Worm (Caenorhabditis elegans) whole organism, late embryonic: ENCODE data around the gene T19D12.1.

Experiments
- F13H6.1 ChIP-seq: sonication (generic microtip); optimal IDR thresholded peaks from 2 replicates; lab custom pipeline; 2016; ENCODE audit warnings: missing genetic modification characterization, missing compliant biosample characterization
- K09A11.1 ChIP-seq: sonication (generic microtip); optimal IDR thresholded peaks from 2 replicates; lab custom pipeline; 2017; ENCODE audit warnings: antibody characterized with exemption, mild to moderate bottlenecking, missing genetic modification characterization, missing compliant biosample characterization; ENCODE audit not compliant: insufficient read depth
- T23F11.4 ChIP-seq: fragments of 200-800 bp; sonication (Bioruptor generic); optimal IDR thresholded peaks from 2 replicates; lab custom pipeline; 2018; ENCODE audit warnings: mild to moderate bottlenecking, missing genetic modification characterization, missing compliant biosample characterization
- Y22D7AL.16 ChIP-seq: sonication (generic microtip); optimal IDR thresholded peaks from 2 replicates; lab custom pipeline; 2016; ENCODE audit warnings: missing genetic modification characterization, missing compliant biosample characterization
- ahr-1 ChIP-seq: sonication (generic microtip); optimal IDR thresholded peaks from 2 replicates; lab custom pipeline; 2016; ENCODE audit warnings: missing genetic modification characterization, missing compliant biosample characterization
- ama-1 ChIP-seq: fragments of 150-350 bp; optimal IDR thresholded peaks from 2 replicates; lab custom pipeline; 2014
- ceh-18 ChIP-seq: sonication (generic microtip); optimal IDR thresholded peaks from 2 replicates; lab custom pipeline; 2016; ENCODE audit warnings: missing genetic modification characterization, missing compliant biosample characterization
- ceh-19 ChIP-seq: fragments of 200-800 bp; sonication (Bioruptor generic); optimal IDR thresholded peaks from 2 replicates; lab custom pipeline; 2018; ENCODE audit warnings: mild to moderate bottlenecking, missing genetic modification characterization, missing compliant biosample characterization
- ceh-2 ChIP-seq: sonication (generic microtip); optimal IDR thresholded peaks from 2 replicates; lab custom pipeline; 2016; ENCODE audit warnings: missing genotype, missing genetic modification characterization, missing compliant biosample characterization
- ceh-22 ChIP-seq: sonication (generic microtip); optimal IDR thresholded peaks from 2 replicates; lab custom pipeline; 2017; ENCODE audit warnings: missing biosample characterization, missing genetic modification characterization
- ceh-30 ChIP-seq: fragments of 150-350 bp; optimal IDR thresholded peaks from 2 replicates; lab custom pipeline; 2014; ENCODE audit warnings: missing biosample characterization, missing genetic modification characterization
- ceh-31 ChIP-seq: sonication (generic microtip); optimal IDR thresholded peaks from 2 replicates; lab custom pipeline; 2016; ENCODE audit warnings: missing genetic modification characterization, missing compliant biosample characterization
- ceh-34 ChIP-seq: sonication (generic microtip); optimal IDR thresholded peaks from 2 replicates; lab custom pipeline; 2016; ENCODE audit warnings: mild to moderate bottlenecking, missing genetic modification characterization, missing compliant biosample characterization
- ceh-45 ChIP-seq: fragments of 200-800 bp; sonication (Bioruptor generic); IDR thresholded peaks from 2 replicates; pipeline ENCODE4 v1.3.6; 2022; ENCODE audit warnings: missing genetic modification reagents, missing genetic modification characterization, missing compliant biosample characterization
- ceh-48 ChIP-seq: sonication (generic microtip); optimal IDR thresholded peaks from 2 replicates; lab custom pipeline; 2016; ENCODE audit warnings: missing genetic modification characterization, inconsistent platforms, missing compliant biosample characterization
- ceh-6 ChIP-seq: fragments of 200-800 bp; sonication (Bioruptor generic); optimal IDR thresholded peaks from 2 replicates; lab custom pipeline; 2018; ENCODE audit warnings: mild to moderate bottlenecking, missing genetic modification characterization, missing compliant biosample characterization
- dmd-4 ChIP-seq: sonication (generic microtip); optimal IDR thresholded peaks from 2 replicates; lab custom pipeline; 2016; ENCODE audit warnings: borderline replicate concordance, missing genetic modification characterization, missing compliant biosample characterization
- dve-1 ChIP-seq: sonication (generic microtip); optimal IDR thresholded peaks from 2 replicates; lab custom pipeline; 2017; ENCODE audit warnings: antibody characterized with exemption, mild to moderate bottlenecking, missing genetic modification characterization, missing compliant biosample characterization
- elt-4 ChIP-seq: sonication (generic microtip); optimal IDR thresholded peaks from 2 replicates; lab custom pipeline; 2016; ENCODE audit warnings: missing genetic modification characterization, missing compliant biosample characterization
- ets-4 ChIP-seq: sonication (generic microtip); optimal IDR thresholded peaks from 2 replicates; lab custom pipeline; 2016; ENCODE audit warnings: missing genetic modification characterization, missing compliant biosample characterization
- fax-1 ChIP-seq: sonication (generic microtip); optimal IDR thresholded peaks from 2 replicates; lab custom pipeline; 2016; ENCODE audit warnings: missing genotype, missing genetic modification characterization, missing compliant biosample characterization
- fkh-6 ChIP-seq: sonication (generic microtip); optimal IDR thresholded peaks from 2 replicates; lab custom pipeline; 2016; ENCODE audit warnings: missing genetic modification characterization, missing compliant biosample characterization
- gmeb-2 ChIP-seq: sonication (generic microtip); optimal IDR thresholded peaks from 2 replicates; lab custom pipeline; 2016; ENCODE audit warnings: missing genetic modification characterization, inconsistent platforms, missing compliant biosample characterization
- hlh-13 ChIP-seq: fragments of 200-800 bp; sonication (Bioruptor generic); optimal IDR thresholded peaks from 2 replicates; lab custom pipeline; 2018; ENCODE audit warnings: mild to moderate bottlenecking, missing genetic modification characterization, missing compliant biosample characterization
- hlh-15 ChIP-seq: sonication (generic microtip); optimal IDR thresholded peaks from 2 replicates; lab custom pipeline; 2016; ENCODE audit warnings: missing genetic modification characterization, missing compliant biosample characterization
- hlh-30 ChIP-seq: sonication (generic microtip); optimal IDR thresholded peaks from 2 replicates; lab custom pipeline; 2017; ENCODE audit warnings: antibody characterized with exemption, missing genetic modification characterization, missing compliant biosample characterization; ENCODE audit not compliant: insufficient read depth
- hlh-8 ChIP-seq: sonication (generic microtip); optimal IDR thresholded peaks from 2 replicates; lab custom pipeline; 2016; ENCODE audit warnings: missing genotype, missing genetic modification characterization, missing compliant biosample characterization
- lim-6 ChIP-seq: sonication (generic microtip); optimal IDR thresholded peaks from 2 replicates; lab custom pipeline; 2016; ENCODE audit warnings: missing genetic modification characterization, missing compliant biosample characterization
- lin-11 ChIP-seq: fragments of 200-800 bp; sonication (Bioruptor generic); optimal IDR thresholded peaks from 2 replicates; lab custom pipeline; 2018; ENCODE audit warnings: mild to moderate bottlenecking, missing genetic modification characterization, missing compliant biosample characterization
- madf-2 ChIP-seq: sonication (generic microtip); optimal IDR thresholded peaks from 2 replicates; lab custom pipeline; 2017; ENCODE audit warnings: missing genetic modification characterization, missing compliant biosample characterization
- mec-3 ChIP-seq: sonication (generic microtip); optimal IDR thresholded peaks from 2 replicates; lab custom pipeline; 2016; ENCODE audit warnings: borderline replicate concordance, missing genetic modification characterization, missing compliant biosample characterization
- nfya-1 ChIP-seq: sonication (generic microtip); optimal IDR thresholded peaks from 2 replicates; lab custom pipeline; 2017; ENCODE audit warnings: missing genetic modification characterization, mild to moderate bottlenecking, missing compliant biosample characterization, antibody characterized with exemption, moderate library complexity
- nhr-232 ChIP-seq: sonication (generic microtip); optimal IDR thresholded peaks from 2 replicates; lab custom pipeline; 2016; ENCODE audit warnings: missing genetic modification characterization, missing compliant biosample characterization
- odd-2 ChIP-seq: sonication (generic microtip); optimal IDR thresholded peaks from 2 replicates; lab custom pipeline; 2017; ENCODE audit warnings: antibody characterized with exemption, mild to moderate bottlenecking, missing genetic modification characterization, missing compliant biosample characterization
- pat-9 ChIP-seq: fragments of 200-800 bp; sonication (Bioruptor generic); optimal IDR thresholded peaks from 2 replicates; lab custom pipeline; 2018; ENCODE audit warnings: mild to moderate bottlenecking, missing genetic modification characterization, moderate library complexity, missing compliant biosample characterization
- pax-1 ChIP-seq: fragments of 150-350 bp; optimal IDR thresholded peaks from 2 replicates; lab custom pipeline; 2014; ENCODE audit warnings: missing biosample characterization, missing genetic modification characterization
- pha-4 ChIP-seq: fragments of 150-350 bp; optimal IDR thresholded peaks from 2 replicates; lab custom pipeline; 2018; ENCODE audit warnings: missing biosample characterization, missing genetic modification reagents, missing genetic modification characterization
- pqm-1 ChIP-seq: sonication (generic microtip); optimal IDR thresholded peaks from 2 replicates; lab custom pipeline; 2016; ENCODE audit warnings: missing genetic modification characterization, missing compliant biosample characterization
- pros-1 ChIP-seq: fragments of 150-350 bp; optimal IDR thresholded peaks from 2 replicates; lab custom pipeline; 2014; ENCODE audit warnings: missing biosample characterization, missing genetic modification reagents, missing genetic modification characterization
- ref-2 ChIP-seq: sonication (generic microtip); optimal IDR thresholded peaks from 2 replicates; lab custom pipeline; 2016; ENCODE audit warnings: missing genetic modification characterization, missing compliant biosample characterization
- rnt-1 ChIP-seq: sonication (generic microtip); optimal IDR thresholded peaks from 2 replicates; lab custom pipeline; 2016; ENCODE audit warnings: missing genetic modification characterization, missing compliant biosample characterization
- sdc-2 ChIP-seq: sonication (generic microtip); optimal IDR thresholded peaks from 2 replicates; lab custom pipeline; 2016; ENCODE audit warnings: missing genotype, missing genetic modification characterization, missing compliant biosample characterization
- sox-2 ChIP-seq: fragments of 200-800 bp; sonication (Bioruptor generic); IDR thresholded peaks from 2 replicates; pipeline ENCODE4 v1.3.6; 2022; ENCODE audit warnings: missing genetic modification reagents, missing genetic modification characterization, missing compliant biosample characterization
- sox-4 ChIP-seq: sonication (generic microtip); optimal IDR thresholded peaks from 2 replicates; lab custom pipeline; 2017; ENCODE audit warnings: mild to moderate bottlenecking, missing genetic modification characterization, inconsistent platforms, missing compliant biosample characterization
- syd-9 ChIP-seq: sonication (generic microtip); optimal IDR thresholded peaks from 2 replicates; lab custom pipeline; 2016; ENCODE audit warnings: mild to moderate bottlenecking, missing genetic modification characterization, moderate library complexity, missing compliant biosample characterization
- tbx-2 ChIP-seq: sonication (generic microtip); optimal IDR thresholded peaks from 2 replicates; lab custom pipeline; 2016; ENCODE audit warnings: missing genetic modification characterization, missing compliant biosample characterization
- tbx-7 ChIP-seq: sonication (generic microtip); optimal IDR thresholded peaks from 2 replicates; lab custom pipeline; 2016; ENCODE audit warnings: missing genotype, missing genetic modification characterization, missing compliant biosample characterization
- unc-3 ChIP-seq, 2 experiments: fragments of 200-800 bp in 1 of 2; sonication (Bioruptor generic) in 1 of 2; sonication (generic microtip) in 1 of 2; conservative IDR thresholded peaks in 1 of 2; optimal IDR thresholded peaks in 1 of 2; 2 replicates each; pipeline versions ENCODE4 v1.3.6 to Lab custom; 2016 to 2022; ENCODE audit warnings: missing compliant biosample characterization in 2 of 2, missing genetic modification characterization in 2 of 2, missing genetic modification reagents in 1 of 2
- unc-86 ChIP-seq: sonication (generic microtip); optimal IDR thresholded peaks from 2 replicates; lab custom pipeline; 2016; ENCODE audit warnings: missing genetic modification characterization, missing compliant biosample characterization
- ztf-16 ChIP-seq: sonication (generic microtip); optimal IDR thresholded peaks from 2 replicates; lab custom pipeline; 2017; ENCODE audit warnings: missing genetic modification characterization, missing compliant biosample characterization

Gene T19D12.1

ce11 chrII:6718221-6718620 is 51.5 kb downstream of the T19D12.1 start, which contains the start of gene tsp-10:
TSS of gene tsp-10 (plus strand) at chrII:6718586.
- TF ChIP-seq mec-3 (tag; lab: Kevin White, UChicago), result no peak
- TF ChIP-seq pha-4, result no peak
- TF ChIP-seq lim-6, result no peak
- no peak for TF ChIP-seq sdc-2
- no peak for TF ChIP-seq tbx-7
- TF ChIP-seq ceh-45, result no peak
- TF ChIP-seq gmeb-2, result no peak
- TF ChIP-seq ceh-18 (tag; lab: Kevin White, UChicago), result no peak
- TF ChIP-seq sox-4 (tag; lab: Kevin White, UChicago), result no peak
- TF ChIP-seq elt-4 (tag; lab: Kevin White, UChicago), result no peak
- TF ChIP-seq tbx-2, result no peak
- no peak for TF ChIP-seq fax-1 (tag; lab: Kevin White, UChicago)
- TF ChIP-seq ceh-31, result no peak
- TF ChIP-seq ceh-22 (tag; lab: Kevin White, UChicago), result no peak
- TF ChIP-seq hlh-13 (GFP tag; lab: Kevin White, UChicago), result no peak
- no peak for TF ChIP-seq lin-11
- TF ChIP-seq hlh-8 (tag; lab: Kevin White, UChicago), result no peak
- no peak for TF ChIP-seq T23F11.4 (GFP tag; lab: Kevin White, UChicago)
- no peak for TF ChIP-seq ets-4

- TF ChIP-seq pat-9 (tag; lab: Kevin White, UChicago) (no peak), pha-4 (no peak), ceh-2 (tag; lab: Kevin White, UChicago) (no peak), ceh-19 (GFP tag; lab: Kevin White, UChicago) (peak; percentile 74), hlh-30 (tag; lab: Kevin White, UChicago) (no peak), dmd-4 (peak; percentile 10), F13H6.1 (tag; lab: Kevin White, UChicago) (no peak), hlh-15 (tag; lab: Kevin White, UChicago) (peak; percentile 51), mec-3 (tag; lab: Kevin White, UChicago) (no peak), pqm-1 (tag; lab: Kevin White, UChicago) (no peak), hlh-13 (GFP tag; lab: Kevin White, UChicago) (no peak), madf-2 (tag; lab: Kevin White, UChicago) (no peak), ama-1 (lab: Kevin White, UChicago) (no peak), unc-86 (tag; lab: Kevin White, UChicago) (no peak), nfya-1 (tag; lab: Kevin White, UChicago) (no peak), ceh-6 (peak; percentile 13), ref-2 (tag; lab: Kevin White, UChicago) (peak; percentile 21), sox-4 (tag; lab: Kevin White, UChicago) (no peak), nhr-232 (tag; lab: Kevin White, UChicago) (no peak), K09A11.1 (tag; lab: Kevin White, UChicago) (peak; percentile 11), elt-4 (tag; lab: Kevin White, UChicago) (no peak), sdc-2 (no peak), ceh-34 (peak; percentile 96), hlh-8 (tag; lab: Kevin White, UChicago) (no peak), ets-4 (no peak), sox-2 (GFP tag; lab: Robert Waterston, UW) (no peak), dve-1 (tag; lab: Kevin White, UChicago) (no peak), pax-1 (no peak), lin-11 (peak; percentile 14), ceh-30 (tag; lab: Kevin White, UChicago) (no peak), unc-3 (GFP tag; conservative IDR thresholded peaks at IDR 0.05; lab: Robert Waterston, UW) (no peak), unc-3 (tag; optimal IDR thresholded peaks at IDR 0.05; lab: Kevin White, UChicago) (no peak), fkh-6 (tag; lab: Kevin White, UChicago) (no peak), ztf-16 (tag; lab: Kevin White, UChicago) (peak; percentile 16), Y22D7AL.16 (tag; lab: Kevin White, UChicago) (peak; percentile 31), ceh-22 (tag; lab: Kevin White, UChicago) (no peak), ceh-48 (tag; lab: Kevin White, UChicago) (peak; percentile 14), rnt-1 (peak; percentile 28), syd-9 (tag; lab: Kevin White, UChicago) (no peak), tbx-7 (no peak), odd-2 (no peak), lim-6 (no peak), pros-1 (tag; lab: Kevin White, UChicago) (no peak), ahr-1 (tag; lab: Kevin White, UChicago) (no peak)
Observed at ce11 chrII:6721581-6721980, 54.9 kb downstream of the T19D12.1 start.
